Worm (Caenorhabditis elegans) whole organism, young adult: ENCODE results near the gene T14G8.4.

Experiments
- B0261.1 ChIP-seq: sonication (generic microtip); optimal IDR thresholded peaks from 2 replicates; lab custom pipeline; 2016; ENCODE audit warnings: mild to moderate bottlenecking, missing genetic modification characterization, moderate library complexity, missing compliant biosample characterization
- C06A6.2 ChIP-seq: fragments of 200-800 bp; sonication (Bioruptor generic); conservative IDR thresholded peaks from 2 replicates; pipeline ENCODE4 v1.3.6; 2022; ENCODE audit warnings: missing genetic modification characterization, missing compliant biosample characterization
- D2030.7 ChIP-seq: fragments of 200-800 bp; sonication (Bioruptor generic); IDR thresholded peaks from 2 replicates; pipeline ENCODE4 v1.3.6; 2022; ENCODE audit warnings: missing genetic modification reagents, missing genetic modification characterization, missing compliant biosample characterization
- F33H1.4 ChIP-seq: fragments of 200-800 bp; sonication (Bioruptor generic); IDR thresholded peaks from 2 replicates; pipeline ENCODE4 v1.3.6; 2022; ENCODE audit warnings: missing genetic modification reagents, missing genetic modification characterization, missing compliant biosample characterization
- F37B4.10 ChIP-seq: fragments of 200-800 bp; sonication (Bioruptor generic); IDR thresholded peaks from 2 replicates; pipeline ENCODE4 v1.3.6; 2022; ENCODE audit warnings: missing genetic modification characterization, missing compliant biosample characterization
- F55B11.4 ChIP-seq: sonication (generic microtip); optimal IDR thresholded peaks from 2 replicates; lab custom pipeline; 2016; ENCODE audit warnings: missing compliant biosample characterization, missing genetic modification characterization, borderline replicate concordance; ENCODE audit not compliant: insufficient read depth
- K12H6.12 ChIP-seq: fragments of 200-800 bp; sonication (Bioruptor generic); optimal IDR thresholded peaks from 2 replicates; lab custom pipeline; 2018; ENCODE audit warnings: mild to moderate bottlenecking, missing genetic modification characterization, missing compliant biosample characterization
- T07F8.4 ChIP-seq: sonication (generic microtip); optimal IDR thresholded peaks from 2 replicates; lab custom pipeline; 2016; ENCODE audit warnings: mild to moderate bottlenecking, missing genetic modification characterization, moderate library complexity, missing compliant biosample characterization
- T26A5.8 ChIP-seq: sonication (generic microtip); optimal IDR thresholded peaks from 2 replicates; lab custom pipeline; 2016; ENCODE audit warnings: missing genetic modification characterization, missing compliant biosample characterization
- Y79H2A.3 ChIP-seq: fragments of 200-800 bp; sonication (Bioruptor generic); conservative IDR thresholded peaks from 2 replicates; pipeline ENCODE4 v1.3.6; 2022; ENCODE audit warnings: missing genetic modification reagents, missing genetic modification characterization, missing compliant biosample characterization
- ama-1 ChIP-seq, 3 experiments: fragments of 150-350 bp in 1 of 3; sonication (generic microtip) in 2 of 3; optimal IDR thresholded peaks; 2 replicates each; lab custom pipeline; 2014 to 2018; ENCODE audit warnings: missing biosample characterization in 2 of 3, missing genetic modification characterization in 2 of 3, missing genetic modification reagents in 2 of 3
- atf-7 ChIP-seq: sonication (generic microtip); optimal IDR thresholded peaks from 2 replicates; lab custom pipeline; 2017; ENCODE audit warnings: mild to moderate bottlenecking, missing genetic modification characterization, missing compliant biosample characterization
- attf-5 ChIP-seq: fragments of 200-800 bp; sonication (Bioruptor generic); optimal IDR thresholded peaks from 2 replicates; lab custom pipeline; 2018; ENCODE audit warnings: mild to moderate bottlenecking, missing genetic modification characterization, missing compliant biosample characterization
- bed-2 ChIP-seq: fragments of 200-800 bp; sonication (Bioruptor generic); IDR thresholded peaks from 2 replicates; pipeline ENCODE4 v1.3.6; 2022; ENCODE audit warnings: missing genetic modification reagents, missing genetic modification characterization, missing compliant biosample characterization
- cebp-2 ChIP-seq: fragments of 200-800 bp; sonication (Bioruptor generic); IDR thresholded peaks from 2 replicates; pipeline ENCODE4 v1.3.6; 2022; ENCODE audit warnings: missing genetic modification characterization, missing compliant biosample characterization
- ceh-100 ChIP-seq: fragments of 200-800 bp; sonication (Bioruptor generic); IDR thresholded peaks from 2 replicates; pipeline ENCODE4 v1.3.6; 2022; ENCODE audit warnings: missing genetic modification reagents, missing genetic modification characterization, missing compliant biosample characterization
- ceh-27 ChIP-seq: fragments of 200-800 bp; sonication (Bioruptor generic); optimal IDR thresholded peaks from 2 replicates; lab custom pipeline; 2018; ENCODE audit warnings: mild to moderate bottlenecking, missing genetic modification characterization, moderate library complexity, missing compliant biosample characterization
- ceh-58 ChIP-seq: fragments of 200-800 bp; sonication (Bioruptor generic); IDR thresholded peaks from 2 replicates; pipeline ENCODE4 v1.3.6; 2022; ENCODE audit warnings: missing genetic modification characterization, missing compliant biosample characterization
- ceh-79 ChIP-seq: sonication (generic microtip); optimal IDR thresholded peaks from 2 replicates; lab custom pipeline; 2017; ENCODE audit warnings: mild to moderate bottlenecking, missing genetic modification characterization, missing compliant biosample characterization
- egl-44 ChIP-seq: fragments of 200-800 bp; sonication (Bioruptor generic); IDR thresholded peaks from 2 replicates; pipeline ENCODE4 v1.3.6; 2022; ENCODE audit warnings: missing genetic modification reagents, missing genetic modification characterization, missing compliant biosample characterization
- egrh-3 ChIP-seq: fragments of 200-800 bp; sonication (Bioruptor generic); IDR thresholded peaks from 2 replicates; pipeline ENCODE4 v1.3.6; 2022; ENCODE audit warnings: missing genetic modification reagents, missing genetic modification characterization, missing compliant biosample characterization
- fkh-3 ChIP-seq: sonication (generic microtip); optimal IDR thresholded peaks from 2 replicates; lab custom pipeline; 2016; ENCODE audit warnings: mild to moderate bottlenecking, missing genetic modification characterization, missing compliant biosample characterization
- him-1 ChIP-seq: sonication (generic microtip); optimal IDR thresholded peaks from 2 replicates; lab custom pipeline; 2016; ENCODE audit warnings: missing genotype, missing genetic modification reagents, missing genetic modification characterization, missing compliant biosample characterization
- hlh-26 ChIP-seq: fragments of 200-800 bp; sonication (Bioruptor generic); conservative IDR thresholded peaks from 2 replicates; pipeline ENCODE4 v1.3.6; 2022; ENCODE audit warnings: missing genetic modification reagents, missing genetic modification characterization, missing compliant biosample characterization
- hrde-1 ChIP-seq: sonication (generic microtip); optimal IDR thresholded peaks from 2 replicates; lab custom pipeline; 2016; ENCODE audit warnings: missing genetic modification characterization, mild to moderate bottlenecking, missing compliant biosample characterization, moderate library complexity, missing genotype, missing genetic modification reagents, borderline replicate concordance
- hsf-1 ChIP-seq: fragments of 200-800 bp; sonication (Bioruptor generic); IDR thresholded peaks from 2 replicates; pipeline ENCODE4 v1.3.6; 2022; ENCODE audit warnings: missing genetic modification reagents, missing genetic modification characterization, missing compliant biosample characterization
- let-526 ChIP-seq: fragments of 200-800 bp; sonication (Bioruptor generic); IDR thresholded peaks from 2 replicates; pipeline ENCODE4 v1.3.6; 2022; ENCODE audit warnings: missing genetic modification reagents, missing genetic modification characterization, missing compliant biosample characterization
- lin-35 ChIP-seq, 3 experiments: fragments of 150-350 bp in 2 of 3; sonication (generic microtip) in 1 of 3; optimal IDR thresholded peaks; 2 replicates each; lab custom pipeline; 2014 to 2018; ENCODE audit warnings: missing biosample characterization in 3 of 3, missing genetic modification characterization in 3 of 3, missing genetic modification reagents in 3 of 3
- lin-54 ChIP-seq: fragments of 200-800 bp; sonication (Bioruptor generic); optimal IDR thresholded peaks from 2 replicates; lab custom pipeline; 2018; ENCODE audit warnings: mild to moderate bottlenecking, missing genetic modification characterization, missing compliant biosample characterization
- mxl-1 ChIP-seq: sonication (generic microtip); optimal IDR thresholded peaks from 2 replicates; lab custom pipeline; 2016; ENCODE audit warnings: missing genetic modification characterization, missing compliant biosample characterization
- nfya-2 ChIP-seq: fragments of 200-800 bp; sonication (Bioruptor generic); IDR thresholded peaks from 2 replicates; pipeline ENCODE4 v1.3.6; 2022; ENCODE audit warnings: missing genetic modification reagents, missing genetic modification characterization, missing compliant biosample characterization
- nfyb-1 ChIP-seq: fragments of 200-800 bp; sonication (Bioruptor generic); IDR thresholded peaks from 2 replicates; pipeline ENCODE4 v1.3.6; 2022; ENCODE audit warnings: missing genetic modification reagents, missing genetic modification characterization, missing compliant biosample characterization
- nhr-179 ChIP-seq: sonication (generic microtip); optimal IDR thresholded peaks from 2 replicates; lab custom pipeline; 2016; ENCODE audit warnings: mild to moderate bottlenecking, missing genetic modification characterization, missing compliant biosample characterization
- pha-4 ChIP-seq: fragments of 150-350 bp; sonication (generic microtip); optimal IDR thresholded peaks from 2 replicates; lab custom pipeline; 2014; ENCODE audit warnings: missing biosample characterization, missing genetic modification reagents, missing genetic modification characterization
- rec-8 ChIP-seq, 2 experiments: sonication (generic microtip); optimal IDR thresholded peaks; 2 replicates each; lab custom pipeline; 2016; ENCODE audit warnings: mild to moderate bottlenecking in 2 of 2, missing genetic modification characterization in 2 of 2, missing genetic modification reagents in 2 of 2, missing genotype in 2 of 2, missing biosample characterization in 1 of 2, missing compliant biosample characterization in 1 of 2, moderate library complexity in 1 of 2
- repo-1 ChIP-seq: sonication (generic microtip); optimal IDR thresholded peaks from 2 replicates; lab custom pipeline; 2017; ENCODE audit warnings: mild to moderate bottlenecking, missing genetic modification characterization, missing compliant biosample characterization
- rpc-1 ChIP-seq, 2 experiments: fragments of 150-350 bp in 1 of 2; sonication (generic microtip) in 1 of 2; optimal IDR thresholded peaks; 2 replicates each; lab custom pipeline; 2014 to 2018; ENCODE audit warnings: missing biosample characterization in 1 of 2, missing genetic modification characterization in 1 of 2, missing genetic modification reagents in 1 of 2, missing genotype in 1 of 2
- sdz-38 ChIP-seq: sonication (generic microtip); optimal IDR thresholded peaks from 2 replicates; lab custom pipeline; 2016; ENCODE audit warnings: missing genotype, missing genetic modification characterization, missing compliant biosample characterization
- sea-2 ChIP-seq: fragments of 200-800 bp; sonication (Bioruptor generic); IDR thresholded peaks from 2 replicates; pipeline ENCODE4 v1.3.6; 2022; ENCODE audit warnings: missing genetic modification characterization, missing compliant biosample characterization
- snpc-1.1 ChIP-seq: sonication (generic microtip); optimal IDR thresholded peaks from 2 replicates; lab custom pipeline; 2017; ENCODE audit warnings: missing genetic modification characterization, mild to moderate bottlenecking, missing compliant biosample characterization, antibody characterized with exemption, moderate library complexity, missing genotype, missing genetic modification reagents; ENCODE audit not compliant: insufficient read depth
- snpc-1.3 ChIP-seq: sonication (generic microtip); optimal IDR thresholded peaks from 2 replicates; lab custom pipeline; 2017; ENCODE audit warnings: missing genetic modification characterization, mild to moderate bottlenecking, missing compliant biosample characterization, antibody characterized with exemption, moderate library complexity, missing genotype, missing genetic modification reagents; ENCODE audit not compliant: insufficient read depth
- unc-62 ChIP-seq: fragments of 150-350 bp; optimal IDR thresholded peaks from 2 replicates; lab custom pipeline; 2014; ENCODE audit warnings: missing biosample characterization, missing genetic modification reagents, missing genetic modification characterization
- zim-3 ChIP-seq: sonication (generic microtip); optimal IDR thresholded peaks from 2 replicates; lab custom pipeline; 2017; ENCODE audit warnings: mild to moderate bottlenecking, missing genetic modification characterization, moderate library complexity, missing compliant biosample characterization
- ztf-22 ChIP-seq: fragments of 200-800 bp; sonication (Bioruptor generic); optimal IDR thresholded peaks from 2 replicates; lab custom pipeline; 2018; ENCODE audit warnings: mild to moderate bottlenecking, missing genetic modification characterization, moderate library complexity, missing compliant biosample characterization
- ztf-3 ChIP-seq: fragments of 200-800 bp; sonication (Bioruptor generic); optimal IDR thresholded peaks from 2 replicates; lab custom pipeline; 2018; ENCODE audit warnings: mild to moderate bottlenecking, missing genetic modification characterization, missing compliant biosample characterization
- ztf-6 ChIP-seq: fragments of 200-800 bp; sonication (Bioruptor generic); IDR thresholded peaks from 2 replicates; pipeline ENCODE4 v1.3.6; 2022; ENCODE audit warnings: missing genetic modification reagents, missing genetic modification characterization, missing compliant biosample characterization

T14G8.4 gene

DNA sequence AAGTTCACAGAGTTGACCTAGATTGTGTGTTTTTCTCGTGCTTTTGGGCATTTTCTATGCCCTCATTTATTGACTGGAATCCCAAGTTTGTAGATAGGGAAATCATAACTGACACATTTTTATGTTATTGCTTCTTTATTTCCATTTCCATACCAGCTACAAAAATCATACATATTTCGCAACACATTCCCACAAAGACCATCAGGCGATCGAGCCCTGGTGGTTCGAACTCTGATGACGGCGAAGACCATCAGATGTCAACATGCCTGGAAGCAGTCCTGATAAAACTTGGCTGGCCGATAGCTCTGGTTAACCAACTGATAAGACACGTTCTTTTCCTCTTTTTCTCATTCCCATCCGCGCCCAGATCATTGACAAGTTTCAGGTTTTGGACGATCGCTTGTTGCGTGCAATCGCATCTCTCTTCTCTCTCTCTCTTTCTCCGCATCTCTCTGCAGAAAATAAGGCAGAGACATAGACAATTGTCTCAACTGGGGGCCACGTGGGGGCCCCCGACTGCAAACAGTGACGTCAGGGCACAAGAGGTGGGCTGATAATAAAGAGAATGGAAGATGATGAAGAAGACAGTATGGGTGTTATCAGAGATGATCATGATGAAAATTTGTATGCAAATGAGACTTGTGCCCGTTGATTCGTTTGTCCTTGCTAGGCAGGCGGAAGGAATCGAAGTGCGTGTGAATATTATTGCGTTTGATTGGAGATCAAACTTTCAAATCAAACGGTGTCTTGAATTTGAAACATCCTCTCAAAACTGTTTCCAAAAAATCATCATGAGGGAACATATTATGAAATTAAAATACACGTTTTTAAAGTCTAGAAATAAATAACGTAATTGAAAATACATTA lies 8.6 kb upstream of the T14G8.4 start (continued):
- TF ChIP-seq hlh-26 (GFP tag; lab: Robert Waterston, UW): no peak
- TF ChIP-seq cebp-2 (GFP tag; lab: Robert Waterston, UW): no peak
- no peak for TF ChIP-seq ama-1 (optimal IDR thresholded peaks at IDR 0.05; lab: Kevin White, UChicago)
- no peak for TF ChIP-seq ama-1 (GFP tag; optimal IDR thresholded peaks at IDR 0.05; lab: Kevin White, UChicago)
- no peak for TF ChIP-seq lin-35 (GFP tag; optimal IDR thresholded peaks at IDR 0.05; lab: Kevin White, UChicago)
- no peak for TF ChIP-seq sdz-38 (tag; lab: Kevin White, UChicago)
- 0 out of 2 replicates have a peak, but pooled peaks have one; percentile 4 for TF ChIP-seq F37B4.10
- peak; percentile 65; the same call in 1 of the 2 replicates for TF ChIP-seq C06A6.2 (GFP tag; lab: Robert Waterston, UW)
- no peak for TF ChIP-seq hsf-1 (GFP tag; lab: Robert Waterston, UW)
- no peak for TF ChIP-seq F55B11.4 (tag; lab: Kevin White, UChicago)
- TF ChIP-seq mxl-1: peak; percentile 12
- TF ChIP-seq ceh-27 (GFP tag; lab: Kevin White, UChicago): no peak
- TF ChIP-seq repo-1 (tag; lab: Kevin White, UChicago): peak; percentile 57
- no peak for TF ChIP-seq bed-2 (GFP tag; lab: Robert Waterston, UW)
- TF ChIP-seq sea-2 (GFP tag; lab: Robert Waterston, UW): no peak
- TF ChIP-seq K12H6.12: peak; percentile 74
- no peak for TF ChIP-seq D2030.7
- no peak for TF ChIP-seq snpc-1.1 (tag; lab: Kevin White, UChicago)
- peak; percentile 100 for TF ChIP-seq atf-7 (tag; lab: Kevin White, UChicago)
- peak; percentile 72; the same call in 1 of the 2 replicates for TF ChIP-seq nfyb-1 (GFP tag; lab: Robert Waterston, UW)
- no peak for TF ChIP-seq fkh-3 (tag; lab: Kevin White, UChicago)
- TF ChIP-seq let-526 (GFP tag; lab: Robert Waterston, UW): peak; percentile 56; the same call in 1 of the 2 replicates
- peak; percentile 78 for TF ChIP-seq attf-5 (GFP tag; lab: Kevin White, UChicago)
- TF ChIP-seq rpc-1 (optimal IDR thresholded peaks at IDR 0.05; lab: Kevin White, UChicago): no peak
- TF ChIP-seq rpc-1 (tag; optimal IDR thresholded peaks at IDR 0.05; lab: Kevin White, UChicago): no peak
- TF ChIP-seq lin-54 (GFP tag; lab: Kevin White, UChicago): peak; percentile 54
- no peak for TF ChIP-seq ceh-100
- peak; percentile 76 for TF ChIP-seq egl-44 (GFP tag; lab: Robert Waterston, UW)
- no peak for TF ChIP-seq T07F8.4 (tag; lab: Kevin White, UChicago)
- TF ChIP-seq ceh-79: no peak
- no peak for TF ChIP-seq nfya-2
- no peak for TF ChIP-seq ztf-6
- TF ChIP-seq him-1 (tag; lab: Kevin White, UChicago): no peak
- no peak for TF ChIP-seq T26A5.8 (tag; lab: Kevin White, UChicago)
- TF ChIP-seq egrh-3: peak; percentile 12; the same call in 1 of the 2 replicates
- no peak for TF ChIP-seq rec-8 (tag; optimal IDR thresholded peaks at IDR 0.05; lab: Kevin White, UChicago)
- peak; percentile 5 for TF ChIP-seq B0261.1 (tag; lab: Kevin White, UChicago)
- TF ChIP-seq hrde-1 (tag; lab: Kevin White, UChicago): no peak
- TF ChIP-seq ztf-3 (GFP tag; lab: Kevin White, UChicago): peak; percentile 77
- TF ChIP-seq zim-3 (tag; lab: Kevin White, UChicago): no peak
- TF ChIP-seq Y79H2A.3 (GFP tag; lab: Robert Waterston, UW): no peak
- TF ChIP-seq snpc-1.3 (tag; lab: Kevin White, UChicago): no peak
- peak; percentile 99 for TF ChIP-seq ztf-22 (GFP tag; lab: Kevin White, UChicago)
- peak; percentile 3 for TF ChIP-seq pha-4 (tag; lab: Kevin White, UChicago)
- no peak for TF ChIP-seq ceh-58 (GFP tag; lab: Robert Waterston, UW)
- TF ChIP-seq nhr-179 (tag; lab: Kevin White, UChicago): no peak
- TF ChIP-seq F33H1.4: no peak
- TF ChIP-seq unc-62: peak; percentile 77
